Worm (Caenorhabditis elegans): Measurements from ENCODE around the gene T04A8.8.

DNA sequence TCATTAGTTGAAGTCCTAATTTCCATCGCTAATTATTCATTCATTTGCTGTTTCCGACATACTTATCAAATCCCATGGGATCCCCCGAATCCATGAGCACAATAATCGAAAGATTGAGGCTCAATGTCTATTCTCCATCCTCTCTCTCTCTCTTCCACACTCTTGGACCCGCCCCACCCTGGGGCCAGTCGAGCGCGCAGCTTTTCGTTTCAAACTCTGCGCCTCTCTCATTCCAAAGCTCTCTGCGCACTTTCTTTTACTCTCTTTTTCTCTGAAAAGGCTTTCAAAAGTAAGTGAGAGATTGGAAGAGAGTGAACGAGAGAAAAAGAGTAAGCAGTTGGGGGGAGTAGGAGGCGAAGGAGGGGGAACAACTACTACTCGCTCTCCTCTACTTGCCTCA, 28.0 kb downstream of the T04A8.8 start, which contains the start of gene acy-1:
- TF ChIP-seq nhr-28 (tag; optimal IDR thresholded peaks at IDR 0.05) (no peak), skn-1 (tag; optimal IDR thresholded peaks at IDR 0.05) (no peak), ztf-11 (tag; optimal IDR thresholded peaks at IDR 0.05) (no peak), ama-1 (optimal IDR thresholded peaks at IDR 0.05) (no peak), aly-2 (tag; optimal IDR thresholded peaks at IDR 0.05) (no peak), pha-4 (tag; optimal IDR thresholded peaks at IDR 0.05) (peak; percentile 78), mdl-1 (tag; optimal IDR thresholded peaks at IDR 0.05) (no peak), fkh-2 (tag; optimal IDR thresholded peaks at IDR 0.05) (no peak), unc-62 (GFP tag; optimal IDR thresholded peaks at IDR 0.05) (peak; percentile 7), ceh-82 (tag; optimal IDR thresholded peaks at IDR 0.05) (no peak), nhr-25 (tag; optimal IDR thresholded peaks at IDR 0.05) (no peak)
